Worm (Caenorhabditis elegans) whole organism, L3 larva: Measurements from ENCODE around the gene tkt-1.

Experiments used
- fkh-10 ChIP-seq: sonication (generic microtip); optimal IDR thresholded peaks from 2 replicates; lab custom pipeline; 2017; ENCODE audit warnings: missing biosample characterization, missing genetic modification reagents, missing genetic modification characterization
- skn-1 ChIP-seq: fragments of 150-350 bp; optimal IDR thresholded peaks from 2 replicates; lab custom pipeline; 2014; ENCODE audit warnings: missing biosample characterization, missing genetic modification characterization
- ztf-11 ChIP-seq: fragments of 150-350 bp; optimal IDR thresholded peaks from 2 replicates; lab custom pipeline; 2014; ENCODE audit warnings: missing biosample characterization, missing genetic modification characterization

ce11 chrIV:10242458-10243123, 821 bp upstream of the tkt-1 start:
- TF ChIP-seq fkh-10, result no peak
- TF ChIP-seq ztf-11, result no peak
- TF ChIP-seq skn-1 (tag; lab: Kevin White, UChicago), result no peak
